Worm (Caenorhabditis elegans) whole organism, midembryonic: Measurements from ENCODE around the gene F11C1.4.

Source experiments
- T22C8.4 ChIP-seq: fragments of 200-800 bp; sonication (Bioruptor generic); IDR thresholded peaks from 2 replicates; pipeline ENCODE4 v1.3.6; 2022; ENCODE audit warnings: missing genetic modification characterization, missing compliant biosample characterization
- cog-1 ChIP-seq: sonication (generic microtip); optimal IDR thresholded peaks from 2 replicates; lab custom pipeline; 2016; ENCODE audit warnings: missing genetic modification characterization, missing compliant biosample characterization
- flt-1 ChIP-seq: fragments of 200-800 bp; sonication (Bioruptor generic); IDR thresholded peaks from 2 replicates; pipeline ENCODE4 v1.3.6; 2022; ENCODE audit warnings: missing genetic modification characterization, missing compliant biosample characterization
- klf-2 ChIP-seq: fragments of 200-800 bp; sonication (Bioruptor generic); conservative IDR thresholded peaks from 2 replicates; pipeline ENCODE4 v1.3.6; 2022; ENCODE audit warnings: missing genetic modification reagents, missing genetic modification characterization, missing compliant biosample characterization
- med-1 ChIP-seq: sonication (generic microtip); optimal IDR thresholded peaks from 2 replicates; lab custom pipeline; 2017; ENCODE audit warnings: missing genetic modification characterization, mild to moderate bottlenecking, missing compliant biosample characterization, antibody characterized with exemption, missing genetic modification reagents; ENCODE audit not compliant: insufficient read depth
- ref-1 ChIP-seq: fragments of 200-800 bp; sonication (Bioruptor generic); conservative IDR thresholded peaks from 2 replicates; pipeline ENCODE4 v1.3.6; 2022; ENCODE audit warnings: missing genetic modification reagents, missing genetic modification characterization, missing compliant biosample characterization
- tab-1 ChIP-seq: fragments of 200-800 bp; sonication (Bioruptor generic); IDR thresholded peaks from 2 replicates; pipeline ENCODE4 v1.3.6; 2022; ENCODE audit warnings: missing genetic modification characterization, missing compliant biosample characterization
- ztf-23 ChIP-seq: fragments of 200-800 bp; sonication (Bioruptor generic); IDR thresholded peaks from 2 replicates; pipeline ENCODE4 v1.3.6; 2022; ENCODE audit warnings: missing genetic modification reagents, missing genetic modification characterization, missing compliant biosample characterization
- ztf-29 ChIP-seq: fragments of 200-800 bp; sonication (Bioruptor generic); IDR thresholded peaks from 2 replicates; pipeline ENCODE4 v1.3.6; 2022; ENCODE audit warnings: missing genetic modification reagents, missing genetic modification characterization, missing compliant biosample characterization

F11C1.4 gene

DNA sequence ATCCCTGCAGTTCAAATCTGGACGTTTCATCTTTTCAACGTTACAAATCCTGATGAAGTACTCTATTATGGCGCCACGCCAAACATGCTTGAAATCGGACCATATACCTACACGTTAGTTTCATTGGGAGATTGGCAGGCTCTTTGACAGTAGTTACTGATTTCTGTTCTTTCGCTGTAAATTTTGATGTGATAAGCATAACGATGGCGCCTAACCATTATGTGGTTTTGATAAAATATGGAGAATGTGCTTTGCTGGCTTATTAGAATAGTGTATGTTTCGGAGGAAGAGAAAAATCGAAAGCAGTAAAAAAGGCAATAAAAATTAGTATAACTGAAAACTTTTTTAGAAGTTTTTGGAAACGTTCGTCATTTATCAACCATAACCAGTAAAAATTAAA, 5.9 kb downstream of the F11C1.4 start:
- TF ChIP-seq ref-1 (GFP tag; lab: Robert Waterston, UW) = no peak
- TF ChIP-seq ztf-23 = no peak
- TF ChIP-seq cog-1 (tag; lab: Kevin White, UChicago) = no peak
- no peak for TF ChIP-seq klf-2 (GFP tag; lab: Robert Waterston, UW)
- no peak for TF ChIP-seq T22C8.4 (GFP tag; lab: Robert Waterston, UW)
- no peak for TF ChIP-seq med-1 (GFP tag; lab: Kevin White, UChicago)
- no peak for TF ChIP-seq ztf-29 (GFP tag; lab: Robert Waterston, UW)
- TF ChIP-seq tab-1 = no peak
- TF ChIP-seq flt-1 (GFP tag; lab: Robert Waterston, UW) = no peak

DNA sequence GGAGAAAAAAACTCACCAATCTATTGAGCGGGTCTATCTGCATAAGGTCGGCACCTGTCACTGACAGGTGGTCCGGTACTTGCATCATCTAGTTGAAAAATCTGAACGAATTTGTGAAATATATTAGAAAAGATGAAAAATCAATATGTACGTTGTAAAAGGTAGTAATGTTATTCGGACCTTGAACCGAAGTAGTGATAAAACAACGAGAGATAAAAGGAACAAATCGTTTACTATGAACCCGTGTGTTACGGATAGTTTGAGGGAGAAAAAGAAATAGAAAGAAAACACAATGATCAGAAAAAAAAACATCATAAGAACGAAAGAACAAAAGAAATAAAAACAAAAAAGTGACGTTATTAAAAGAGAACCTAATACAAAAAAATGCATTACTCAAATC, 10.2 kb downstream of the F11C1.4 start, which contains the start of gene mff-1:
TSS of gene mff-1 (minus strand) at position 101 of the 400 bp plus-strand sequence.
- TF ChIP-seq klf-2 (GFP tag; lab: Robert Waterston, UW) (no peak), tab-1 (no peak), ztf-29 (GFP tag; lab: Robert Waterston, UW) (no peak), ref-1 (GFP tag; lab: Robert Waterston, UW) (no peak), T22C8.4 (GFP tag; lab: Robert Waterston, UW) (no peak), med-1 (GFP tag; lab: Kevin White, UChicago) (no peak), ztf-23 (no peak), flt-1 (GFP tag; lab: Robert Waterston, UW) (no peak), cog-1 (tag; lab: Kevin White, UChicago) (no peak)

DNA sequence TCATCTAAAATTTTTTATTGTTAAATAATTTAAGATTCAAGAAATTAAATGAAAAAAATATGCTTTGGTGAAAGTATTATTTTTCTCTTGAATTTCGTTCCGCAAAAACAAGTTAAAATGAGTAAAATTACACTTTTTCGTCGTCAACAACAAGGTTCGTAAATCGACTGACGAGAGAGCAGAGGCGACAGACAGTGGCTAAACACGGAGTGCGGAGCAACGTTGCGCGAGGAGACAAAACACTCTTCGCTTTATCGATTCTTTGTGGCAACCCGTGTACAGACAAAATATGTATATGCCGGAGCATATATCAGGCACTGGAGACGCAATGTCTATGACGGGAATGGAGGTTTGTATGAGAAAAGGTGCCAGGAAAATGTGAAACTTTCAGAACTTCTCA, 12.3 kb downstream of the F11C1.4 start, which contains the start of gene F11C1.7:
TSS of gene F11C1.7 (plus strand) at position 140 of the 400 bp plus-strand sequence.
- peak; percentile 47; the same call in 1 of the 2 replicates for TF ChIP-seq T22C8.4 (GFP tag; lab: Robert Waterston, UW)
- no peak for TF ChIP-seq ref-1 (GFP tag; lab: Robert Waterston, UW)
- TF ChIP-seq flt-1 (GFP tag; lab: Robert Waterston, UW) = no peak
- TF ChIP-seq tab-1 = no peak

DNA sequence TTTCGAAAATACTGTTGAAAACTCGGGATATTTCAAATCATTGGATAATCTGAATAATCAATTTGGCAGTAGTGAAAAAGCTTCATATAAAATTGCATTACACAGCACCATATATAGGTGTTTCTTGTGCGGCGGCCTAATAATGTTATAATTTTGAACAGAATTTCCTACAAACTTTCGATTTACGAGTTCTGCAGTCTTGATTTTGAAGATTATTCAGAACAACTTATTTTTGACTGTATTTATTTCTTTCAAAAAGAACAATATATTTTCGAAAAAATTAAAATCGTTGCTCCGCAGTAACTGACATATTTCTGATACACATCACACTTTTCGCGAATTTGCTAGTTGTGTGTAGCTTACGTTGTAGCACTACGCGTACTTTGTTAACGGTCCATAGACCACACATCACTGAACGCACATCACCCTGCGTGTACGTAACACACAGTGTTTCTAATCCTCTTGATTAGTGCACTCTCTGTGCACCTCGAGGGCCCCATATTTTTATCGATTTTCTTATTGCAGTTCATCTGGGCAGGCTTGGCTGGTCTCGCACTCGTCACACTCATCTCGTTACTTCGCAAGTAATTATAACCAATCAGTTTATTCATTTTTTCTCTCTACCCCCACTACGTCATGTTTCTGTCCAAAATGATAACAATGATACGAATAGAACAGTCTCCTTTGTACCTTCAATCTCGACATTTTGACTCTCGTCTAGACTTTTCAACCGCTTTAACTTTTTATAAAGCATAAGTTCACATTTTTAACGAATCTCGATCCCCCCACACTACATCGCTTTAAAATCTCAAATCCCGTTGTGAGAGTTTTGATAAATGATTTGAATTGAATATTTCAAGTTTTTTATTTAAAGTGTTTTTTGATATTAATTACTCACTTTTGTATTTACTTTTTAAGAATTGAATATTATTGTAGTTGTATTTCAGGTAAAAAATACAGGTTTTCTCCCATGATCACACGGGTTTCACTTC, 14.0 kb downstream of the F11C1.4 start, which contains the start of the genes F11C1.1 and vwa-8:
TSS of gene F11C1.1 (minus strand) at position 51 of the 992 bp plus-strand sequence.
TSS of gene vwa-8 (plus strand) at position 942 of the 992 bp plus-strand sequence.
- no peak for TF ChIP-seq ref-1 (GFP tag; lab: Robert Waterston, UW)
- peak; percentile 59; the same call in 1 of the 2 replicates for TF ChIP-seq T22C8.4 (GFP tag; lab: Robert Waterston, UW)
- no peak for TF ChIP-seq klf-2 (GFP tag; lab: Robert Waterston, UW)
- no peak for TF ChIP-seq med-1 (GFP tag; lab: Kevin White, UChicago)
- TF ChIP-seq ztf-29 (GFP tag; lab: Robert Waterston, UW) = no peak

DNA sequence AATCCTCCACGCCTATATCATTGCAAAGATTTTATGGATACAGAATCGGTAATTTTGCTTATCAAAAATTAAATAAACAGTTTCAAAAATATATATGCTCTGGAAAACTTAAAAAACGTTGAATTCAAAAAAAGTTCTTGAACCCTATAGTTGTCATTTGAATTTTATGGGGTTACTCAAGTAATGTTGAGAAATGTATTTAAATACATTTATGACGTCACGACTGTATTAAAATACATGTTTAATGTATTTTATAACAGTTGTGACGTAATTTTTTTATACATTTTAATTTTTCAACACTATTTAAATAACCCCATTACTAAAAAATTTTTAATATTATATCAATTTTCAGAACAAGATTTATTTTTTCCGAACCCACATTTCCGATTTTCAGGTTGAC, 19.3 kb downstream of the F11C1.4 start:
- TF ChIP-seq med-1 (GFP tag; lab: Kevin White, UChicago) (no peak), ztf-23 (no peak), T22C8.4 (GFP tag; lab: Robert Waterston, UW) (no peak), ref-1 (GFP tag; lab: Robert Waterston, UW) (no peak), tab-1 (no peak), klf-2 (GFP tag; lab: Robert Waterston, UW) (no peak), flt-1 (GFP tag; lab: Robert Waterston, UW) (no peak), cog-1 (tag; lab: Kevin White, UChicago) (no peak), ztf-29 (GFP tag; lab: Robert Waterston, UW) (no peak)

DNA sequence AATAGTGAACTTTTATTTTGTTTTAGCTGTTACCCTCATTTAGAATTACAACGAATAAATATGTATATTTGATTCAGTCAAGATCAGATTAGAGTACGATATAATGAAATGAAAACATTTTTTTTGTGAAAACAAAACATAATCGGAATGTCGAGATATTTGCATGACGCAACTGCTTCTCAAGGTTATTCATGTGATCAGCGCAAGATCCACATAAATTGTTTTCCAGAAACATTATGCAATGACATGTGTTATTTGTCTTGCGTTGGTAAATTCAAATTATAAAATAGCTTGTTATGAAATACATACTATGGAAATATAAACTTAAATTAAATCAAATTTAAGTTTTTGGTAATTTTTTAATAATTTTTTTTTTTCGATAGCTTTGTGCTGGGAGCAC, 22.7 kb downstream of the F11C1.4 start:
- TF ChIP-seq tab-1 (no peak), med-1 (GFP tag; lab: Kevin White, UChicago) (no peak), ztf-29 (GFP tag; lab: Robert Waterston, UW) (no peak), klf-2 (GFP tag; lab: Robert Waterston, UW) (no peak), flt-1 (GFP tag; lab: Robert Waterston, UW) (no peak), cog-1 (tag; lab: Kevin White, UChicago) (no peak), ref-1 (GFP tag; lab: Robert Waterston, UW) (no peak), T22C8.4 (GFP tag; lab: Robert Waterston, UW) (no peak), ztf-23 (no peak)

DNA sequence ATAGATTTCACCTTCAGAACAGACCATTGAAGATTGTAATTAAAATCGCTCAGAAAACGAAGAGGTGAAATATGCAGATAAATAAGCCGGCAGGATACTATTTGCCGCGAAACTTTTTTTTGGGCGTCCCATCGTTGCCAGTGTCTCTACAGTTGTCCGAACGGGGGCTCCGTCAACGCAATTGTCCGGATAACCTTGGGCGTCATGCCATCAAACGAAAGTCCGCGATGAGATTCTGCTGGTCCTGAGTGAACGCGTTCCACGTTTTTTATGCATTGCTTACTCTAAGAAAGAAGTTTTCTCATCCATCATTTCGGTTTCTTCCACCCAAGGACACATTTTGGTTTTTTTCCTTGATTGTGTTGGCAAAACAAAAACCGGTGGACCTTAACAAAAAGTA, 24.0 kb downstream of the F11C1.4 start:
- no peak for TF ChIP-seq cog-1 (tag; lab: Kevin White, UChicago)
- no peak for TF ChIP-seq ztf-23
- TF ChIP-seq tab-1 = no peak
- TF ChIP-seq ztf-29 (GFP tag; lab: Robert Waterston, UW) = no peak
- TF ChIP-seq flt-1 (GFP tag; lab: Robert Waterston, UW) = no peak
- TF ChIP-seq ref-1 (GFP tag; lab: Robert Waterston, UW) = no peak
- TF ChIP-seq med-1 (GFP tag; lab: Kevin White, UChicago) = no peak
- no peak for TF ChIP-seq T22C8.4 (GFP tag; lab: Robert Waterston, UW)

DNA sequence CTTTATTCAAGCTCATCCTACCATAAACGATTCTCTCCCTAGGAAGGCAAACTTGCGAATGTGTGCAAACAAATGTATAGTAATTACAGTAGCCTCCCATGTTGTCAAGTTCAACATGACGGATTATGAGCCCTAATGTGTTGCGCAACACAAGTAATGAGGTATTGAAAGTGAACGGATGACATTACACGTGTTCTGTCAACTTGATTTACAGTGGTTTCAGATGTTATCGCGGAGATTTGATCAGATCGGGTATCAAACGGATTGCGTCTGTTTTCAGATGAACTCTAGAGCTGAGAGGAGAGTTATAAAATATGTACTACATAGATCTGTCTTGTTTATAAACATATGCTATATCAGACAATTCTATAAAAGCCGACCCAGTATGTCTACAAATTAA, 25.4 kb downstream of the F11C1.4 start:
- no peak for TF ChIP-seq klf-2 (GFP tag; lab: Robert Waterston, UW)
- TF ChIP-seq med-1 (GFP tag; lab: Kevin White, UChicago) = no peak
- no peak for TF ChIP-seq tab-1
- no peak for TF ChIP-seq cog-1 (tag; lab: Kevin White, UChicago)
- TF ChIP-seq flt-1 (GFP tag; lab: Robert Waterston, UW) = no peak
- TF ChIP-seq ztf-23 = no peak
- no peak for TF ChIP-seq ref-1 (GFP tag; lab: Robert Waterston, UW)
- TF ChIP-seq T22C8.4 (GFP tag; lab: Robert Waterston, UW) = no peak
- no peak for TF ChIP-seq ztf-29 (GFP tag; lab: Robert Waterston, UW)

DNA sequence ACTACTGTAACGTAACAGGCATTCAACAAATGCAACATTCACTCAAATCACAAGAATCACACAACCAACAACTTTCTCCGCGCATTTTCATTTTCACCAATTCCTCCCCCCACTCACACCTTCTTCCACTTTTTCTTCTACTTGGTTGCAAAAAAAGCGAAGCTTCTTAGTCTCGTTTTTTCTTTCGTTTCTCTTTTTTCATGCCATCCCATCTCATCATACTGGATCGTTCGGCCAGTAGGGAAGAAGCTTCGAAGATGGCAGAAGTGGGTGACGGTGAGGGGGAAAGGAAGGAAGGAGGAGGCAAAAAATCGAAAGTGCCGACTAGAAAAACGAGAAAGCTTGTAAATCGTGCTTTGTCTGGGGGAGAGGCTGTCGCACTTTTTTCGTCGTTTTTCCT, 26.2 kb downstream of the F11C1.4 start:
- TF ChIP-seq flt-1 (GFP tag; lab: Robert Waterston, UW) = no peak
- no peak for TF ChIP-seq cog-1 (tag; lab: Kevin White, UChicago)
- no peak for TF ChIP-seq tab-1
- TF ChIP-seq klf-2 (GFP tag; lab: Robert Waterston, UW) = no peak
- TF ChIP-seq med-1 (GFP tag; lab: Kevin White, UChicago) = no peak
- no peak for TF ChIP-seq T22C8.4 (GFP tag; lab: Robert Waterston, UW)
- no peak for TF ChIP-seq ztf-23
- TF ChIP-seq ref-1 (GFP tag; lab: Robert Waterston, UW) = no peak
- no peak for TF ChIP-seq ztf-29 (GFP tag; lab: Robert Waterston, UW)
